Fruit fly (Drosophila melanogaster) whole organism, embryonic: ENCODE data around the gene CG34242.

ENCODE experiments used
- Asciz ChIP-seq: fragments of 200-800 bp; sonication (Bioruptor generic); optimal IDR thresholded peaks from 2 replicates; lab custom pipeline; 2017; ENCODE audit warnings: missing biosample characterization, mild to moderate bottlenecking, missing genetic modification characterization, missing genetic modification reagents
- CG10979 ChIP-seq: fragments of 200-800 bp; sonication (Bioruptor generic); optimal IDR thresholded peaks from 2 replicates; lab custom pipeline; 2018; ENCODE audit warnings: missing biosample characterization, mild to moderate bottlenecking, missing genetic modification characterization, moderate library complexity
- CG11456 ChIP-seq: fragments of 200-800 bp; sonication (Bioruptor generic); IDR thresholded peaks from 3 replicates; pipeline ENCODE4 v1.3.6; 2022; ENCODE audit warnings: missing biosample characterization, missing genetic modification characterization
- CG12071 ChIP-seq: fragments of 200-800 bp; sonication (Bioruptor generic); optimal IDR thresholded peaks from 3 replicates; lab custom pipeline; 2018; ENCODE audit warnings: missing biosample characterization, mild to moderate bottlenecking, missing genetic modification characterization
- CG12769 ChIP-seq: fragments of 200-800 bp; sonication (Bioruptor generic); optimal IDR thresholded peaks from 2 replicates; lab custom pipeline; 2019; ENCODE audit warnings: missing biosample characterization, mild to moderate bottlenecking, missing genetic modification characterization, moderate library complexity
- CG1602 ChIP-seq: fragments of 200-800 bp; sonication (Bioruptor generic); optimal IDR thresholded peaks from 3 replicates; lab custom pipeline; 2016; ENCODE audit warnings: missing biosample characterization, missing genetic modification characterization
- CG17385 ChIP-seq: fragments of 200-800 bp; sonication (Bioruptor generic); optimal IDR thresholded peaks from 3 replicates; lab custom pipeline; 2018; ENCODE audit warnings: missing biosample characterization, mild to moderate bottlenecking, missing genetic modification characterization
- CG17829 ChIP-seq: fragments of 200-800 bp; optimal IDR thresholded peaks from 2 replicates; lab custom pipeline; 2019; ENCODE audit warnings: missing biosample characterization, mild to moderate bottlenecking, missing genetic modification characterization, moderate library complexity
- CG2199 ChIP-seq: fragments of 200-800 bp; sonication (Bioruptor generic); IDR thresholded peaks from 3 replicates; pipeline ENCODE4 v1.3.6; 2022; ENCODE audit warnings: missing biosample characterization, missing genetic modification characterization
- CG2202 ChIP-seq: fragments of 200-800 bp; sonication (Bioruptor generic); optimal IDR thresholded peaks from 2 replicates; lab custom pipeline; 2018; ENCODE audit warnings: missing biosample characterization, mild to moderate bottlenecking, missing genetic modification characterization
- CG2678 ChIP-seq: fragments of 200-800 bp; sonication (Bioruptor generic); optimal IDR thresholded peaks from 3 replicates; lab custom pipeline; 2019; ENCODE audit warnings: missing biosample characterization, mild to moderate bottlenecking, missing genetic modification characterization, moderate library complexity
- CG2875 ChIP-seq: fragments of 200-800 bp; sonication (Bioruptor generic); optimal IDR thresholded peaks from 2 replicates; lab custom pipeline; 2017; ENCODE audit warnings: missing biosample characterization, mild to moderate bottlenecking, missing genetic modification characterization, missing genetic modification reagents
- CG4328 ChIP-seq: fragments of 200-800 bp; sonication (Bioruptor generic); optimal IDR thresholded peaks from 3 replicates; lab custom pipeline; 2017; ENCODE audit warnings: missing biosample characterization, missing genetic modification reagents, missing genetic modification characterization
- CG6254 ChIP-seq: fragments of 200-800 bp; sonication (Bioruptor generic); optimal IDR thresholded peaks from 3 replicates; lab custom pipeline; 2017; ENCODE audit warnings: mild to moderate bottlenecking, missing biosample characterization, missing genetic modification reagents, missing genetic modification characterization
- CG6689 ChIP-seq: fragments of 200-800 bp; sonication (Bioruptor generic); IDR thresholded peaks from 2 replicates; pipeline ENCODE4 v1.3.6; 2022; ENCODE audit warnings: missing biosample characterization, missing genetic modification characterization
- CG6765 ChIP-seq: fragments of 200-800 bp; sonication (Bioruptor generic); optimal IDR thresholded peaks from 3 replicates; lab custom pipeline; 2017; ENCODE audit warnings: missing biosample characterization, mild to moderate bottlenecking, missing genetic modification characterization
- CG7987 ChIP-seq: fragments of 200-800 bp; sonication (Bioruptor generic); optimal IDR thresholded peaks from 2 replicates; lab custom pipeline; 2018; ENCODE audit warnings: missing biosample characterization, mild to moderate bottlenecking, missing genetic modification characterization, moderate library complexity
- CG8388 ChIP-seq: fragments of 200-800 bp; sonication (Bioruptor generic); optimal IDR thresholded peaks from 2 replicates; lab custom pipeline; 2019; ENCODE audit warnings: missing biosample characterization, mild to moderate bottlenecking, missing genetic modification characterization, moderate library complexity
- CrebB ChIP-seq: fragments of 200-800 bp; sonication (Bioruptor generic); optimal IDR thresholded peaks from 3 replicates; lab custom pipeline; 2018; ENCODE audit warnings: missing biosample characterization, mild to moderate bottlenecking, missing genetic modification characterization
- D ChIP-seq, 2 experiments: fragments of 200-800 bp in 1 of 2; fragments of >200 bp in 1 of 2; sonication (Bioruptor generic) in 1 of 2; optimal IDR thresholded peaks; 2 replicates in 1 of 2; 3 replicates in 1 of 2; lab custom pipeline; 2017; ENCODE audit warnings: mild to moderate bottlenecking in 1 of 2, missing biosample characterization in 1 of 2, missing genetic modification characterization in 1 of 2, missing genetic modification reagents in 1 of 2
- Drgx ChIP-seq: fragments of 200-800 bp; sonication (Bioruptor generic); IDR thresholded peaks from 2 replicates; pipeline ENCODE4 v1.3.6; 2022; ENCODE audit warnings: missing biosample characterization, missing genetic modification characterization
- E2f1 ChIP-seq: fragments of 200-800 bp; sonication (Bioruptor generic); IDR thresholded peaks from 2 replicates; pipeline ENCODE4 v1.3.6; 2022; ENCODE audit warnings: missing biosample characterization, missing genetic modification characterization
- Ets65A ChIP-seq: fragments of 200-800 bp; sonication (Bioruptor generic); peaks from one replicate; lab custom pipeline; 2016; ENCODE audit warnings: missing biosample characterization, missing genetic modification characterization
- HLH3B ChIP-seq: fragments of 200-800 bp; sonication (Bioruptor generic); IDR thresholded peaks from 2 replicates; pipeline ENCODE4 v1.3.6; 2022; ENCODE audit warnings: missing biosample characterization, missing genetic modification characterization
- Hr39 ChIP-seq: fragments of >200 bp; optimal IDR thresholded peaks from 2 replicates; lab custom pipeline; 2017
- Nf-YB ChIP-seq: fragments of 200-800 bp; sonication (Bioruptor generic); optimal IDR thresholded peaks from 3 replicates; lab custom pipeline; 2019; ENCODE audit warnings: missing biosample characterization, mild to moderate bottlenecking, missing genetic modification characterization, moderate library complexity
- Optix ChIP-seq: fragments of 200-800 bp; sonication (Bioruptor generic); IDR thresholded peaks from 3 replicates; pipeline ENCODE4 v1.3.6; 2022; ENCODE audit warnings: missing biosample characterization, missing genetic modification characterization
- Poxn ChIP-seq: fragments of 200-800 bp; sonication (Bioruptor generic); IDR thresholded peaks from 2 replicates; pipeline ENCODE4 v1.3.6; 2022; ENCODE audit warnings: missing biosample characterization, missing genetic modification characterization
- Sry-δ ChIP-seq: fragments of 200-800 bp; sonication (Bioruptor generic); optimal IDR thresholded peaks from 2 replicates; lab custom pipeline; 2016; ENCODE audit warnings: missing biosample characterization, missing genetic modification characterization
- ab ChIP-seq: fragments of 200-800 bp; sonication (Bioruptor generic); optimal IDR thresholded peaks from 2 replicates; lab custom pipeline; 2016; ENCODE audit warnings: missing biosample characterization, missing genetic modification characterization
- al ChIP-seq: fragments of 200-800 bp; sonication (Bioruptor generic); IDR thresholded peaks from 2 replicates; pipeline ENCODE4 v1.3.6; 2022; ENCODE audit warnings: missing biosample characterization, missing genetic modification characterization
- bowl ChIP-seq: fragments of 200-800 bp; sonication (Bioruptor generic); IDR thresholded peaks from 2 replicates; pipeline ENCODE4 v1.3.6; 2022; ENCODE audit warnings: missing biosample characterization, missing genetic modification characterization
- cad ChIP-seq: fragments of >200 bp; optimal IDR thresholded peaks from 2 replicates; lab custom pipeline; 2017; ENCODE audit warnings: missing biosample characterization, missing genetic modification characterization
- da ChIP-seq: fragments of 200-800 bp; sonication (Bioruptor generic); optimal IDR thresholded peaks from 2 replicates; lab custom pipeline; 2016; ENCODE audit warnings: missing biosample characterization, missing genetic modification characterization
- dimm ChIP-seq: fragments of 200-800 bp; sonication (Bioruptor generic); IDR thresholded peaks from 2 replicates; pipeline ENCODE4 v1.3.6; 2022; ENCODE audit warnings: missing biosample characterization, missing genetic modification characterization
- en ChIP-seq: fragments of 200-800 bp; sonication (Bioruptor generic); optimal IDR thresholded peaks from 2 replicates; lab custom pipeline; 2016; ENCODE audit warnings: missing biosample characterization, missing genetic modification characterization
- eve ChIP-seq, 2 experiments: fragments of >200 bp; optimal IDR thresholded peaks; 2 replicates each; lab custom pipeline; 2017; ENCODE audit warnings: missing biosample characterization in 2 of 2, missing genetic modification characterization in 2 of 2
- gfzf ChIP-seq: fragments of 200-800 bp; sonication (Bioruptor generic); optimal IDR thresholded peaks from 2 replicates; lab custom pipeline; 2016; ENCODE audit warnings: missing biosample characterization, mild to moderate bottlenecking, missing genetic modification characterization, moderate library complexity
- h ChIP-seq: fragments of >200 bp; optimal IDR thresholded peaks from 2 replicates; lab custom pipeline; 2017
- insv ChIP-seq, 2 experiments: fragments of 200-800 bp; sonication (Bioruptor generic); optimal IDR thresholded peaks; 3 replicates each; lab custom pipeline; 2016 to 2018; ENCODE audit warnings: missing biosample characterization in 2 of 2, missing genetic modification characterization in 2 of 2
- jigr1 ChIP-seq: fragments of 200-800 bp; sonication (Bioruptor generic); IDR thresholded peaks from 3 replicates; pipeline ENCODE4 v1.3.6; 2022; ENCODE audit warnings: missing biosample characterization, missing genetic modification characterization
- jumu ChIP-seq: fragments of 200-800 bp; sonication (Bioruptor generic); optimal IDR thresholded peaks from 3 replicates; lab custom pipeline; 2016; ENCODE audit warnings: missing biosample characterization, missing genetic modification characterization
- ken ChIP-seq: fragments of 200-800 bp; sonication (Bioruptor generic); IDR thresholded peaks from 3 replicates; pipeline ENCODE4 v1.3.6; 2022; ENCODE audit warnings: missing biosample characterization, missing genetic modification characterization
- lilli ChIP-seq: fragments of 200-800 bp; sonication (Bioruptor generic); optimal IDR thresholded peaks from 3 replicates; lab custom pipeline; 2016; ENCODE audit warnings: missing biosample characterization, missing genetic modification characterization
- mam ChIP-seq: fragments of 200-800 bp; sonication (Bioruptor generic); optimal IDR thresholded peaks from 3 replicates; lab custom pipeline; 2016; ENCODE audit warnings: missing biosample characterization, missing genetic modification characterization
- nau ChIP-seq: fragments of 200-800 bp; sonication (Bioruptor generic); optimal IDR thresholded peaks from 3 replicates; lab custom pipeline; 2017; ENCODE audit warnings: missing biosample characterization, mild to moderate bottlenecking, missing genetic modification characterization, missing genetic modification reagents
- otp ChIP-seq: fragments of 200-800 bp; sonication (Bioruptor generic); IDR thresholded peaks from 3 replicates; pipeline ENCODE4, ENCODE4 v1.3.6; 2022; ENCODE audit warnings: missing biosample characterization, missing genetic modification characterization
- phol ChIP-seq: fragments of 200-800 bp; sonication (Bioruptor generic); optimal IDR thresholded peaks from 3 replicates; lab custom pipeline; 2018; ENCODE audit warnings: missing biosample characterization, mild to moderate bottlenecking, missing genetic modification characterization, moderate library complexity
- row ChIP-seq: fragments of 200-800 bp; sonication (Bioruptor generic); IDR thresholded peaks from 3 replicates; pipeline ENCODE4 v1.3.6; 2022; ENCODE audit warnings: missing biosample characterization, missing genetic modification characterization
- sisA ChIP-seq: fragments of 200-800 bp; sonication (Bioruptor generic); IDR thresholded peaks from 2 replicates; pipeline ENCODE4 v1.3.6; 2022; ENCODE audit warnings: missing biosample characterization, missing genetic modification characterization
- ttk ChIP-seq: fragments of 200-800 bp; sonication (Bioruptor generic); IDR thresholded peaks from 2 replicates; pipeline ENCODE4 v2.1.2; 2022; ENCODE audit warnings: missing biosample characterization, missing genetic modification characterization

The CG34242 gene

DNA sequence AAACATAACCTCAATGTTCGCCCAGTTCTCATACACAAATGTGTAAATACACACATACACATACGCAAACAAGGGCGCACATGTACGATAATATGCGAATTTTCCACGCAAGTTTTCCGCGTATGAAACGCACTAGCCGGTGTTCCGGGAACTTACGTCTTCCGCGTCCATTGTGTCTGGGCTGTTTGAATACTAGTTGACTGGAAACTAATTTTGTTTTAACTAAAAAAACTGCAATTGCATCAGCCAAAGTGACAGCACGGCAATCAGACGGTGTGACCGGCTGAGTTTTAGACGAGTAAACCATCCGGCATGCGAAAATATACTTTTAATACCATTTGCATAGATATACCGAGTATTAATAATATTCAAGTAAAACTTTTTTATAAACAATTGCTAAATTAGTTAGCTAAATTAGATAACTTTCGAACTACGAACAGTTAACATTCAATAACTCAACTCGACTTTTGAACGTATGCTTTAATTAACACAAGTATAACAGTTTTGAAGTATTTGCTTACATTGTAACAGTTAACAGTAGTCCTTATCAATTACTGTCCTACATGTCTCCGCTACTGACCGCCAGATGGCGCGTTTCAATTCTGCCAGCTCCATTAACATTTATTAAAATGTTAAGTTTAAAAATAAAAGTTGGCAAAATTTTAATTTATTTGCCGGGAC, 7.2 kb upstream of the CG34242 start, which contains the start of gene eIF2beta:
Gene eIF2beta, minus strand, starts transcription at position 299 of the 681 bp plus-strand sequence.
- TF ChIP-seq row (GFP tag; lab: Robert Waterston, UW) (no peak), sisA (no peak), en (GFP tag; lab: Kevin White, UChicago) (no peak), cad (GFP tag; lab: Kevin White, UChicago) (no peak), Asciz (GFP tag; lab: Kevin White, UChicago) (peak; percentile 74), da (no peak), CG12769 (tag; lab: Kevin White, UChicago) (no peak), CG7987 (GFP tag; lab: Kevin White, UChicago) (peak; percentile 76), bowl (GFP tag; lab: Robert Waterston, UW) (0 out of 2 replicates have a peak, but pooled peaks have one; percentile 8), CG17385 (peak; percentile 52), E2f1 (GFP tag; lab: Robert Waterston, UW) (no peak), CG6765 (GFP tag; lab: Kevin White, UChicago) (peak; percentile 33), eve (GFP tag; optimal IDR thresholded peaks at IDR 0.05; lab: Kevin White, UChicago) (no peak), CG11456 (GFP tag; lab: Robert Waterston, UW) (0 out of 3 replicates have a peak, but pooled peaks have one; percentile 41), lilli (GFP tag; lab: Kevin White, UChicago) (peak; percentile 14), otp (GFP tag; lab: Robert Waterston, UW) (no peak), CG17829 (peak; percentile 23), jumu (GFP tag; lab: Kevin White, UChicago) (no peak), CG8388 (GFP tag; lab: Kevin White, UChicago) (no peak), CG2199 (GFP tag; lab: Robert Waterston, UW) (no peak), ttk (GFP tag; lab: Robert Waterston, UW) (no peak), h (lab: Kevin White, UChicago) (no peak), al (GFP tag; lab: Robert Waterston, UW) (no peak), ken (GFP tag; lab: Robert Waterston, UW) (no peak), CG6254 (peak; percentile 80), Hr39 (lab: Kevin White, UChicago) (no peak), Drgx (GFP tag; lab: Robert Waterston, UW) (no peak), Poxn (GFP tag; lab: Robert Waterston, UW) (no peak), Nf-YB (no peak), insv (GFP tag; optimal IDR thresholded peaks at IDR 0.05; lab: Kevin White, UChicago) (peak in 1 of 2 experiments; percentile 26), CG6689 (no peak), phol (peak; percentile 5), CG10979 (tag; lab: Kevin White, UChicago) (peak; percentile 47), CrebB (tag; lab: Kevin White, UChicago) (peak; percentile 50), CG2678 (peak; percentile 27), Optix (GFP tag; lab: Robert Waterston, UW) (no peak), gfzf (GFP tag; lab: Kevin White, UChicago) (peak; percentile 78), Ets65A (GFP tag; lab: Kevin White, UChicago) (no peak), nau (GFP tag; lab: Kevin White, UChicago) (peak; percentile 38), CG12071 (GFP tag; lab: Kevin White, UChicago) (peak; percentile 66), Sry-δ (GFP tag; lab: Kevin White, UChicago) (no peak), mam (GFP tag; lab: Kevin White, UChicago) (no peak), CG2875 (GFP tag; lab: Kevin White, UChicago) (peak; percentile 4), ab (GFP tag; lab: Kevin White, UChicago) (no peak), dimm (no peak), CG1602 (no peak), jigr1 (GFP tag; lab: Robert Waterston, UW) (no peak), HLH3B (GFP tag; lab: Robert Waterston, UW) (no peak), CG4328 (GFP tag; lab: Kevin White, UChicago) (no peak), D (optimal IDR thresholded peaks at IDR 0.05; lab: Kevin White, UChicago) (no peak), D (GFP tag; optimal IDR thresholded peaks at IDR 0.05; lab: Kevin White, UChicago) (peak; percentile 13), CG2202 (tag; lab: Kevin White, UChicago) (peak; percentile 20)
